Fruit fly (Drosophila melanogaster) whole organism, adult: ENCODE data around the gene Mvd.
A peak's percentile ranks its signal among the peaks of the same experiment; 100 is the strongest.

ENCODE experiments used
- CG11617 ChIP-seq: fragments of 200-800 bp; sonication (Bioruptor generic); optimal IDR thresholded peaks from 2 replicates; lab custom pipeline; 2017; ENCODE audit warnings: mild to moderate bottlenecking, missing biosample characterization, missing genetic modification reagents, missing genetic modification characterization
- CG33017 ChIP-seq: fragments of 200-800 bp; sonication (Bioruptor generic); optimal IDR thresholded peaks from 2 replicates; lab custom pipeline; 2018; ENCODE audit warnings: missing biosample characterization, mild to moderate bottlenecking, missing genetic modification characterization, moderate library complexity
- CG5204 ChIP-seq: fragments of 200-800 bp; sonication (Bioruptor generic); optimal IDR thresholded peaks from 2 replicates; lab custom pipeline; 2016; ENCODE audit warnings: missing biosample characterization, missing genetic modification characterization
- Clk ChIP-seq: fragments of 200-800 bp; sonication (Bioruptor generic); optimal IDR thresholded peaks from 2 replicates; lab custom pipeline; 2017; ENCODE audit warnings: missing biosample characterization, missing genetic modification characterization
- Mnt ChIP-seq: fragments of 200-800 bp; sonication (Bioruptor generic); optimal IDR thresholded peaks from 2 replicates; lab custom pipeline; 2016; ENCODE audit warnings: missing biosample characterization, mild to moderate bottlenecking, missing genetic modification characterization
- bab1 ChIP-seq: fragments of 200-800 bp; sonication (Bioruptor generic); optimal IDR thresholded peaks from 3 replicates; lab custom pipeline; 2019; ENCODE audit warnings: missing biosample characterization, mild to moderate bottlenecking, missing genetic modification characterization, moderate library complexity
- cic ChIP-seq: fragments of 200-800 bp; sonication (Bioruptor generic); optimal IDR thresholded peaks from 2 replicates; lab custom pipeline; 2017; ENCODE audit warnings: missing biosample characterization, mild to moderate bottlenecking, missing genetic modification characterization, moderate library complexity
- cnc ChIP-seq, 2 experiments: fragments of >200 bp; optimal IDR thresholded peaks; 2 replicates each; lab custom pipeline; 2017
- kay ChIP-seq: fragments of 200-800 bp; sonication (Bioruptor generic); peaks from one replicate; lab custom pipeline; 2016; ENCODE audit warnings: missing biosample characterization, missing genetic modification characterization, borderline replicate concordance
- ovo ChIP-seq: fragments of 200-800 bp; sonication (Bioruptor generic); optimal IDR thresholded peaks from 2 replicates; lab custom pipeline; 2016; ENCODE audit warnings: missing biosample characterization, missing genetic modification characterization
- pad ChIP-seq: fragments of 200-800 bp; sonication (Bioruptor generic); optimal IDR thresholded peaks from 3 replicates; lab custom pipeline; 2017; ENCODE audit warnings: missing biosample characterization, missing genetic modification characterization, mild to moderate bottlenecking, moderate library complexity, missing genetic modification reagents
- tj ChIP-seq: fragments of 200-800 bp; sonication (Bioruptor generic); optimal IDR thresholded peaks from 3 replicates; lab custom pipeline; 2017; ENCODE audit warnings: missing biosample characterization, mild to moderate bottlenecking, missing genetic modification characterization, moderate library complexity
- toe ChIP-seq: fragments of 200-800 bp; sonication (Bioruptor generic); optimal IDR thresholded peaks from 2 replicates; lab custom pipeline; 2016; ENCODE audit warnings: missing biosample characterization, missing genetic modification characterization

- TF ChIP-seq toe (GFP tag; lab: Kevin White, UChicago) (no peak), CG11617 (no peak), tj (GFP tag; lab: Kevin White, UChicago) (peak; percentile 27), kay (GFP tag; lab: Kevin White, UChicago) (no peak), cic (no peak), Clk (GFP tag; lab: Kevin White, UChicago) (no peak), pad (GFP tag; lab: Kevin White, UChicago) (no peak), cnc (optimal IDR thresholded peaks at IDR 0.05; lab: Kevin White, UChicago) (no peak), ovo (GFP tag; lab: Kevin White, UChicago) (no peak), CG5204 (GFP tag; lab: Kevin White, UChicago) (no peak), CG33017 (tag; lab: Kevin White, UChicago) (no peak), Mnt (GFP tag; lab: Kevin White, UChicago) (no peak), bab1 (GFP tag; lab: Kevin White, UChicago) (no peak)
Measured at dm6 chrX:15759752-15760446, 10.9 kb downstream of the Mvd start.
